Worm (Caenorhabditis elegans): ENCODE results near the gene C33B4.4.

The C33B4.4 gene

ce11 chrII:11384099-11384498, 857 bp upstream of the C33B4.4 start:
- no peak for TF ChIP-seq hlh-6 (tag; optimal IDR thresholded peaks at IDR 0.05)
- no peak for TF ChIP-seq ceh-48 (tag; optimal IDR thresholded peaks at IDR 0.05)
- TF ChIP-seq hlh-30 (tag; optimal IDR thresholded peaks at IDR 0.05; ENCODE audit: insufficient read depth) = peak; percentile 24
- no peak for TF ChIP-seq nhr-232 (tag; optimal IDR thresholded peaks at IDR 0.05)
- no peak for TF ChIP-seq ama-1 (optimal IDR thresholded peaks at IDR 0.05)

ce11 chrII:11377700-11378099, 5.5 kb downstream of the C33B4.4 start:
- TF ChIP-seq hlh-30 (tag; optimal IDR thresholded peaks at IDR 0.05; ENCODE audit: insufficient read depth) (no peak), ceh-48 (tag; optimal IDR thresholded peaks at IDR 0.05) (no peak), ceh-34 (tag; optimal IDR thresholded peaks at IDR 0.05) (no peak), ceh-14 (tag; optimal IDR thresholded peaks at IDR 0.05) (no peak), pha-2 (tag; optimal IDR thresholded peaks at IDR 0.05) (no peak), unc-42 (tag; optimal IDR thresholded peaks at IDR 0.05) (no peak), ceh-30 (tag; optimal IDR thresholded peaks at IDR 0.05) (no peak), unc-3 (GFP tag; conservative IDR thresholded peaks at IDR 0.05) (no peak), unc-3 (tag; optimal IDR thresholded peaks at IDR 0.05) (no peak), che-1 (tag; optimal IDR thresholded peaks at IDR 0.05) (no peak), dve-1 (tag; optimal IDR thresholded peaks at IDR 0.05) (no peak), sox-4 (tag; optimal IDR thresholded peaks at IDR 0.05) (no peak), fkh-6 (tag; optimal IDR thresholded peaks at IDR 0.05) (no peak), Y22D7AL.16 (tag; optimal IDR thresholded peaks at IDR 0.05) (no peak), C08G9.2 (tag; optimal IDR thresholded peaks at IDR 0.05) (no peak)

ce11 chrII:11376598-11377108, 6.6 kb downstream of the C33B4.4 start:
- TF ChIP-seq dve-1 (tag; optimal IDR thresholded peaks at IDR 0.05) (no peak), ceh-18 (tag; optimal IDR thresholded peaks at IDR 0.05) (no peak), dmd-4 (tag; optimal IDR thresholded peaks at IDR 0.05; ENCODE audit: borderline replicate concordance) (no peak), ama-1 (optimal IDR thresholded peaks at IDR 0.05) (no peak), zip-5 (tag; optimal IDR thresholded peaks at IDR 0.05) (no peak)

- TF ChIP-seq unc-42 (tag; optimal IDR thresholded peaks at IDR 0.05) (no peak), eyg-1 (tag; optimal IDR thresholded peaks at IDR 0.05) (no peak), nhr-11 (tag; optimal IDR thresholded peaks at IDR 0.05) (no peak)
Observed at ce11 chrII:11376026-11376425, 7.2 kb downstream of the C33B4.4 start.

- TF ChIP-seq Y22D7AL.16 (tag; optimal IDR thresholded peaks at IDR 0.05) (no peak), eyg-1 (tag; optimal IDR thresholded peaks at IDR 0.05) (no peak), ceh-9 (tag; optimal IDR thresholded peaks at IDR 0.05) (no peak), elt-4 (tag; optimal IDR thresholded peaks at IDR 0.05) (no peak), pqm-1 (tag; optimal IDR thresholded peaks at IDR 0.05) (no peak), elt-2 (tag; optimal IDR thresholded peaks at IDR 0.05) (no peak), unc-42 (tag; optimal IDR thresholded peaks at IDR 0.05) (no peak), hlh-6 (tag; optimal IDR thresholded peaks at IDR 0.05) (no peak), unc-3 (GFP tag; conservative IDR thresholded peaks at IDR 0.05) (no peak), unc-3 (tag; optimal IDR thresholded peaks at IDR 0.05) (no peak), ceh-19 (GFP tag; optimal IDR thresholded peaks at IDR 0.05) (no peak)
Observed at ce11 chrII:11371981-11372380, 11.3 kb downstream of the C33B4.4 start, which contains the start of gene C33B4.2. Gene C33B4.2 (minus strand): TSS chrII:11372145.

- no peak for TF ChIP-seq rnt-1 (tag; optimal IDR thresholded peaks at IDR 0.05)
- TF ChIP-seq hlh-15 (tag; optimal IDR thresholded peaks at IDR 0.05) = no peak
- no peak for TF ChIP-seq sox-4 (tag; optimal IDR thresholded peaks at IDR 0.05)
Observed at ce11 chrII:11361751-11362150, 21.5 kb downstream of the C33B4.4 start.

- no peak for TF ChIP-seq tbx-7 (tag; optimal IDR thresholded peaks at IDR 0.05)
- TF ChIP-seq hlh-6 (tag; optimal IDR thresholded peaks at IDR 0.05) = no peak
- no peak for TF ChIP-seq ceh-48 (tag; optimal IDR thresholded peaks at IDR 0.05)
- no peak for TF ChIP-seq dmd-4 (tag; optimal IDR thresholded peaks at IDR 0.05; ENCODE audit: borderline replicate concordance)
- no peak for TF ChIP-seq pag-3 (tag; optimal IDR thresholded peaks at IDR 0.05; ENCODE audit: borderline replicate concordance)
- TF ChIP-seq unc-42 (tag; optimal IDR thresholded peaks at IDR 0.05) = peak; percentile 76
Observed at ce11 chrII:11353471-11353870, 29.8 kb downstream of the C33B4.4 start.
